Worm (Caenorhabditis elegans): ENCODE data around the gene paqr-2.

The paqr-2 gene

ce11 chrIII:5406314-5406713, 26.6 kb upstream of the paqr-2 start (continued):
- TF ChIP-seq hmg-20 (GFP tag; IDR thresholded peaks at IDR 0.05) (no peak), F33H1.4 (GFP tag; IDR thresholded peaks at IDR 0.05) (no peak; the same call in 1 of the 2 replicates), him-1 (tag; optimal IDR thresholded peaks at IDR 0.05) (no peak), Y67H2A.10 (GFP tag; conservative IDR thresholded peaks at IDR 0.05) (no peak), lsy-27 (tag; optimal IDR thresholded peaks at IDR 0.05; ENCODE audit: borderline replicate concordance, insufficient read depth) (no peak), ceh-40 (GFP tag; IDR thresholded peaks at IDR 0.05) (no peak), madf-6 (GFP tag; IDR thresholded peaks at IDR 0.05) (peak; percentile 92), ztf-22 (GFP tag; optimal IDR thresholded peaks at IDR 0.05) (no peak), nhr-120 (GFP tag; IDR thresholded peaks at IDR 0.05) (no peak), rpc-1 (optimal IDR thresholded peaks at IDR 0.05) (no peak), rpc-1 (tag; optimal IDR thresholded peaks at IDR 0.05) (no peak), hlh-12 (tag; optimal IDR thresholded peaks at IDR 0.05) (no peak), nhr-27 (tag; optimal IDR thresholded peaks at IDR 0.05) (no peak), madf-3 (GFP tag; IDR thresholded peaks at IDR 0.05) (no peak), lir-1 (GFP tag; conservative IDR thresholded peaks at IDR 0.05) (no peak), ets-4 (GFP tag; optimal IDR thresholded peaks at IDR 0.05) (no peak), egrh-3 (GFP tag; IDR thresholded peaks at IDR 0.05) (no peak), B0336.3 (GFP tag; IDR thresholded peaks at IDR 0.05) (no peak), F55B11.4 (tag; optimal IDR thresholded peaks at IDR 0.05; ENCODE audit: borderline replicate concordance, insufficient read depth) (no peak), ZK185.1 (tag; optimal IDR thresholded peaks at IDR 0.05; ENCODE audit: poor library complexity, severe bottlenecking) (no peak), F57C9.4 (tag; optimal IDR thresholded peaks at IDR 0.05) (no peak), hmg-1.2 (GFP tag; IDR thresholded peaks at IDR 0.05) (peak; percentile 35; the same call in 1 of the 2 replicates), nhr-179 (tag; optimal IDR thresholded peaks at IDR 0.05) (no peak), K12H6.12 (tag; optimal IDR thresholded peaks at IDR 0.05) (no peak), xnd-1 (tag; optimal IDR thresholded peaks at IDR 0.05) (peak; percentile 67), atf-7 (tag; optimal IDR thresholded peaks at IDR 0.05) (no peak), hsf-1 (GFP tag; IDR thresholded peaks at IDR 0.05) (0 out of 2 replicates have a peak, but pooled peaks have one; percentile 11), Y79H2A.3 (GFP tag; conservative IDR thresholded peaks at IDR 0.05) (no peak), mcd-1 (GFP tag; IDR thresholded peaks at IDR 0.05) (peak; percentile 39; the same call in 1 of the 2 replicates), zfh-2 (GFP tag; conservative IDR thresholded peaks at IDR 0.05) (no peak)

ce11 chrIII:5405628-5406084, 25.9 kb upstream of the paqr-2 start, which contains the start of the genes W03A5.2 and Y32H12A.8:
W03A5.2 (plus strand) TSS chrIII:5406034.
Y32H12A.8 (minus strand) TSS chrIII:5406037.
- no peak for TF ChIP-seq sdz-38 (tag; optimal IDR thresholded peaks at IDR 0.05)
- no peak for TF ChIP-seq repo-1 (tag; optimal IDR thresholded peaks at IDR 0.05)
- TF ChIP-seq let-526 (GFP tag; IDR thresholded peaks at IDR 0.05) = no peak
- TF ChIP-seq nhr-80 (tag; optimal IDR thresholded peaks at IDR 0.05) = peak; percentile 4
- TF ChIP-seq C17E4.6 (GFP tag; IDR thresholded peaks at IDR 0.05) = no peak
- no peak for TF ChIP-seq ccch-3 (GFP tag; optimal IDR thresholded peaks at IDR 0.05)
- no peak for TF ChIP-seq Y56A3A.18 (GFP tag; IDR thresholded peaks at IDR 0.05)
- no peak for TF ChIP-seq T26A5.8 (tag; optimal IDR thresholded peaks at IDR 0.05)
- peak; percentile 31 for TF ChIP-seq efl-1 (GFP tag; optimal IDR thresholded peaks at IDR 0.05)
- TF ChIP-seq hmg-1.2 (GFP tag; IDR thresholded peaks at IDR 0.05) = peak; percentile 40; the same call in 1 of the 2 replicates
- no peak for TF ChIP-seq ekl-4 (GFP tag; IDR thresholded peaks at IDR 0.05)
- TF ChIP-seq mcd-1 (GFP tag; IDR thresholded peaks at IDR 0.05) = peak; percentile 54
- peak; percentile 15 for TF ChIP-seq F23B12.7 (tag; optimal IDR thresholded peaks at IDR 0.05; ENCODE audit: insufficient read depth)
- peak; percentile 64 for TF ChIP-seq attf-5 (GFP tag; optimal IDR thresholded peaks at IDR 0.05)
- peak; percentile 1 for TF ChIP-seq lin-54 (GFP tag; optimal IDR thresholded peaks at IDR 0.05)
